Worm (Caenorhabditis elegans): ENCODE results near the gene B0334.4.

B0334.4 gene

ce11 chrII:11476410-11476809, 19.1 kb upstream of the B0334.4 start, which contains the start of gene W02B12.16:
TSS of gene W02B12.16 (minus strand) at chrII:11476510.
- peak; percentile 2 for TF ChIP-seq nhr-43 (tag; optimal IDR thresholded peaks at IDR 0.05; ENCODE audit: poor library complexity, severe bottlenecking)
- no peak for TF ChIP-seq ceh-82 (tag; optimal IDR thresholded peaks at IDR 0.05)
- no peak for TF ChIP-seq ama-1 (optimal IDR thresholded peaks at IDR 0.05)

ce11 chrII:11479076-11479475, 16.4 kb upstream of the B0334.4 start, which contains the start of gene W02B12.12:
TSS of gene W02B12.12 (minus strand) at chrII:11479176.
- TF ChIP-seq ama-1 (optimal IDR thresholded peaks at IDR 0.05) (no peak), lsy-12 (tag; optimal IDR thresholded peaks at IDR 0.05) (no peak), elt-3 (tag; optimal IDR thresholded peaks at IDR 0.05) (no peak), ceh-28 (tag; optimal IDR thresholded peaks at IDR 0.05) (no peak), hmg-11 (tag; optimal IDR thresholded peaks at IDR 0.05) (no peak), unc-62 (GFP tag; optimal IDR thresholded peaks at IDR 0.05) (no peak), ztf-4 (tag; optimal IDR thresholded peaks at IDR 0.05) (no peak)

ce11 chrII:11484600-11484999, 10.9 kb upstream of the B0334.4 start:
- TF ChIP-seq lsy-12 (tag; optimal IDR thresholded peaks at IDR 0.05), result peak; percentile 91
- TF ChIP-seq sea-2 (GFP tag; optimal IDR thresholded peaks at IDR 0.05), result no peak
- TF ChIP-seq fkh-2 (tag; optimal IDR thresholded peaks at IDR 0.05), result no peak
- no peak for TF ChIP-seq ceh-9 (tag; optimal IDR thresholded peaks at IDR 0.05)
- peak; percentile 47 for TF ChIP-seq tbx-2 (tag; optimal IDR thresholded peaks at IDR 0.05)
- no peak for TF ChIP-seq unc-39 (tag; optimal IDR thresholded peaks at IDR 0.05)
- no peak for TF ChIP-seq ztf-11 (tag; optimal IDR thresholded peaks at IDR 0.05)
- peak; percentile 54 for TF ChIP-seq elt-2 (tag; optimal IDR thresholded peaks at IDR 0.05)
- TF ChIP-seq nhr-23 (tag; optimal IDR thresholded peaks at IDR 0.05), result peak; percentile 36
- TF ChIP-seq eor-1 (tag; optimal IDR thresholded peaks at IDR 0.05), result no peak
- no peak for TF ChIP-seq ZK546.5 (tag; optimal IDR thresholded peaks at IDR 0.05)
- TF ChIP-seq nhr-11 (tag; optimal IDR thresholded peaks at IDR 0.05), result no peak
- TF ChIP-seq lin-39 (tag; optimal IDR thresholded peaks at IDR 0.05), result peak; percentile 81
- no peak for TF ChIP-seq egl-5 (tag; optimal IDR thresholded peaks at IDR 0.05)
- TF ChIP-seq ceh-82 (tag; optimal IDR thresholded peaks at IDR 0.05), result no peak
- TF ChIP-seq ztf-4 (tag; optimal IDR thresholded peaks at IDR 0.05), result no peak
- no peak for TF ChIP-seq mml-1 (tag; optimal IDR thresholded peaks at IDR 0.05)
- TF ChIP-seq nhr-12 (tag; optimal IDR thresholded peaks at IDR 0.05), result no peak
- peak; percentile 50 for TF ChIP-seq nhr-77 (tag; optimal IDR thresholded peaks at IDR 0.05)
- TF ChIP-seq nhr-43 (tag; optimal IDR thresholded peaks at IDR 0.05; ENCODE audit: poor library complexity, severe bottlenecking), result peak; percentile 86
- TF ChIP-seq fos-1 (tag; optimal IDR thresholded peaks at IDR 0.05), result no peak
- no peak for TF ChIP-seq nhr-67 (tag; optimal IDR thresholded peaks at IDR 0.05)
- TF ChIP-seq zag-1 (tag; optimal IDR thresholded peaks at IDR 0.05), result no peak
- TF ChIP-seq nhr-25 (tag; optimal IDR thresholded peaks at IDR 0.05), result peak; percentile 77
- no peak for TF ChIP-seq pha-4 (tag; optimal IDR thresholded peaks at IDR 0.05)
- no peak for TF ChIP-seq ama-1 (optimal IDR thresholded peaks at IDR 0.05)
- TF ChIP-seq R02D3.7 (tag; optimal IDR thresholded peaks at IDR 0.05), result no peak
- TF ChIP-seq egl-27 (tag; optimal IDR thresholded peaks at IDR 0.05), result no peak
- peak; percentile 29 for TF ChIP-seq pqm-1 (tag; optimal IDR thresholded peaks at IDR 0.05)
- TF ChIP-seq ceh-16 (tag; optimal IDR thresholded peaks at IDR 0.05), result peak; percentile 34
- TF ChIP-seq nhr-237 (tag; optimal IDR thresholded peaks at IDR 0.05), result no peak
- TF ChIP-seq ceh-28 (tag; optimal IDR thresholded peaks at IDR 0.05), result no peak
- TF ChIP-seq aly-2 (tag; optimal IDR thresholded peaks at IDR 0.05), result no peak
- peak; percentile 93 for TF ChIP-seq hmg-11 (tag; optimal IDR thresholded peaks at IDR 0.05)
- TF ChIP-seq jun-1 (tag; optimal IDR thresholded peaks at IDR 0.05), result peak; percentile 9
- TF ChIP-seq elt-1 (tag; optimal IDR thresholded peaks at IDR 0.05), result no peak
- TF ChIP-seq unc-62 (GFP tag; optimal IDR thresholded peaks at IDR 0.05), result no peak
- TF ChIP-seq nfya-1 (tag; optimal IDR thresholded peaks at IDR 0.05; ENCODE audit: insufficient read depth), result no peak
- no peak for TF ChIP-seq nhr-28 (tag; optimal IDR thresholded peaks at IDR 0.05)
- no peak for TF ChIP-seq daf-12 (tag; optimal IDR thresholded peaks at IDR 0.05)
- TF ChIP-seq skn-1 (tag; optimal IDR thresholded peaks at IDR 0.05), result peak; percentile 48
- no peak for TF ChIP-seq fkh-10 (GFP tag; optimal IDR thresholded peaks at IDR 0.05)
- no peak for TF ChIP-seq mdl-1 (tag; optimal IDR thresholded peaks at IDR 0.05)
- peak; percentile 32 for TF ChIP-seq lin-15B (tag; optimal IDR thresholded peaks at IDR 0.05)
- TF ChIP-seq nhr-76 (tag; optimal IDR thresholded peaks at IDR 0.05), result no peak
- TF ChIP-seq snpc-4 (tag; optimal IDR thresholded peaks at IDR 0.05), result no peak
- no peak for TF ChIP-seq elt-3 (tag; optimal IDR thresholded peaks at IDR 0.05)

Measured in whole organism, L3 larva.